Worm (Caenorhabditis elegans): ENCODE measurements around the gene srt-70.

ce11 chrV:5262999-5263398, 3.7 kb upstream of the srt-70 start, which contains the start of gene cest-30:
- TF ChIP-seq tab-1 (GFP tag; IDR thresholded peaks at IDR 0.05) (no peak), flt-1 (GFP tag; IDR thresholded peaks at IDR 0.05) (no peak), cog-1 (tag; optimal IDR thresholded peaks at IDR 0.05) (no peak), klf-2 (GFP tag; conservative IDR thresholded peaks at IDR 0.05) (no peak), T22C8.4 (GFP tag; IDR thresholded peaks at IDR 0.05) (no peak), med-1 (GFP tag; optimal IDR thresholded peaks at IDR 0.05; ENCODE audit: insufficient read depth) (no peak), ztf-29 (GFP tag; IDR thresholded peaks at IDR 0.05) (no peak), ztf-23 (GFP tag; IDR thresholded peaks at IDR 0.05) (no peak)
